Worm (Caenorhabditis elegans): ENCODE data around the gene crh-1.

- TF ChIP-seq lin-39 (tag; optimal IDR thresholded peaks at IDR 0.05) (no peak), nhr-12 (tag; optimal IDR thresholded peaks at IDR 0.05) (no peak), pqm-1 (tag; optimal IDR thresholded peaks at IDR 0.05) (no peak), ztf-4 (tag; optimal IDR thresholded peaks at IDR 0.05) (no peak), hpl-2 (GFP tag; optimal IDR thresholded peaks at IDR 0.05) (no peak), nhr-11 (tag; optimal IDR thresholded peaks at IDR 0.05) (no peak), efl-3 (GFP tag; optimal IDR thresholded peaks at IDR 0.05) (no peak), mep-1 (tag; optimal IDR thresholded peaks at IDR 0.05) (no peak)
Measured at ce11 chrIII:11659804-11660203, 2.2 kb downstream of the crh-1 start.

Data from whole organism, L1 larva.